Worm (Caenorhabditis elegans) whole organism, midembryonic: Measurements from ENCODE around the gene F19B10.2.

Source experiments
- T22C8.4 ChIP-seq: fragments of 200-800 bp; sonication (Bioruptor generic); IDR thresholded peaks from 2 replicates; pipeline ENCODE4 v1.3.6; 2022; ENCODE audit warnings: missing genetic modification characterization, missing compliant biosample characterization
- cog-1 ChIP-seq: sonication (generic microtip); optimal IDR thresholded peaks from 2 replicates; lab custom pipeline; 2016; ENCODE audit warnings: missing genetic modification characterization, missing compliant biosample characterization
- flt-1 ChIP-seq: fragments of 200-800 bp; sonication (Bioruptor generic); IDR thresholded peaks from 2 replicates; pipeline ENCODE4 v1.3.6; 2022; ENCODE audit warnings: missing genetic modification characterization, missing compliant biosample characterization
- klf-2 ChIP-seq: fragments of 200-800 bp; sonication (Bioruptor generic); conservative IDR thresholded peaks from 2 replicates; pipeline ENCODE4 v1.3.6; 2022; ENCODE audit warnings: missing genetic modification reagents, missing genetic modification characterization, missing compliant biosample characterization
- med-1 ChIP-seq: sonication (generic microtip); optimal IDR thresholded peaks from 2 replicates; lab custom pipeline; 2017; ENCODE audit warnings: missing genetic modification characterization, mild to moderate bottlenecking, missing compliant biosample characterization, antibody characterized with exemption, missing genetic modification reagents; ENCODE audit not compliant: insufficient read depth
- ref-1 ChIP-seq: fragments of 200-800 bp; sonication (Bioruptor generic); conservative IDR thresholded peaks from 2 replicates; pipeline ENCODE4 v1.3.6; 2022; ENCODE audit warnings: missing genetic modification reagents, missing genetic modification characterization, missing compliant biosample characterization
- tab-1 ChIP-seq: fragments of 200-800 bp; sonication (Bioruptor generic); IDR thresholded peaks from 2 replicates; pipeline ENCODE4 v1.3.6; 2022; ENCODE audit warnings: missing genetic modification characterization, missing compliant biosample characterization
- ztf-23 ChIP-seq: fragments of 200-800 bp; sonication (Bioruptor generic); IDR thresholded peaks from 2 replicates; pipeline ENCODE4 v1.3.6; 2022; ENCODE audit warnings: missing genetic modification reagents, missing genetic modification characterization, missing compliant biosample characterization
- ztf-29 ChIP-seq: fragments of 200-800 bp; sonication (Bioruptor generic); IDR thresholded peaks from 2 replicates; pipeline ENCODE4 v1.3.6; 2022; ENCODE audit warnings: missing genetic modification reagents, missing genetic modification characterization, missing compliant biosample characterization

F19B10.2 gene

DNA sequence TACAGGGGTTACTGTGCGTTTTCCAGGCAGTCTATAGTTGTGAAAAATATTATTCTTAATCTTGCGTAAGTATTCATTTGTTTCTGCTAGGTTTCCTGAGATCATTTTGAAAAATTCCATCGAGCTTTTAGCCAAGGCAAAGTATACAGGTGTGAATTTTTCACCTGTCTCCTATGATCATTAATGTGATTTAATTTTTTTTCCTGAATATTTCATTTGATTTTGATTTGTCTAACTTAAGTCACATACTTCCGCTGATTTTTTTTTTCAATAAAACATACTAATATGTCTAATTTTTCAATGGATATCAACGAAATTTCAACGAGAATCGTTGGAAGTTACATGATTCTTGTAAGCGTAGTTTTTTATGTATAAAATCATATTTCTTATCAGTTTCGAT lies 30.0 kb downstream of the F19B10.2 start, which contains the start of gene srx-108:
Gene srx-108, plus strand, starts transcription at position 301 of the 400 bp plus-strand sequence.
- no peak for TF ChIP-seq med-1 (GFP tag; lab: Kevin White, UChicago)
- no peak for TF ChIP-seq tab-1 (GFP tag; lab: Robert Waterston, UW)
- TF ChIP-seq flt-1 (GFP tag; lab: Robert Waterston, UW): no peak
- no peak for TF ChIP-seq klf-2
- no peak for TF ChIP-seq ref-1 (GFP tag; lab: Robert Waterston, UW)
- TF ChIP-seq ztf-29 (GFP tag; lab: Robert Waterston, UW): no peak
- no peak for TF ChIP-seq T22C8.4 (GFP tag; lab: Robert Waterston, UW)
- TF ChIP-seq cog-1 (tag; lab: Kevin White, UChicago): no peak
- TF ChIP-seq ztf-23 (GFP tag; lab: Robert Waterston, UW): no peak

- TF ChIP-seq med-1 (GFP tag; lab: Kevin White, UChicago) (no peak), tab-1 (GFP tag; lab: Robert Waterston, UW) (no peak), ztf-29 (GFP tag; lab: Robert Waterston, UW) (no peak), klf-2 (no peak), T22C8.4 (GFP tag; lab: Robert Waterston, UW) (no peak), flt-1 (GFP tag; lab: Robert Waterston, UW) (no peak), ztf-23 (GFP tag; lab: Robert Waterston, UW) (no peak), ref-1 (GFP tag; lab: Robert Waterston, UW) (no peak), cog-1 (tag; lab: Kevin White, UChicago) (no peak)
Measured at ce11 chrII:3709255-3709654, 34.0 kb downstream of the F19B10.2 start, which contains the start of gene srx-110. srx-110 (plus strand) TSS chrII:3709555.

DNA sequence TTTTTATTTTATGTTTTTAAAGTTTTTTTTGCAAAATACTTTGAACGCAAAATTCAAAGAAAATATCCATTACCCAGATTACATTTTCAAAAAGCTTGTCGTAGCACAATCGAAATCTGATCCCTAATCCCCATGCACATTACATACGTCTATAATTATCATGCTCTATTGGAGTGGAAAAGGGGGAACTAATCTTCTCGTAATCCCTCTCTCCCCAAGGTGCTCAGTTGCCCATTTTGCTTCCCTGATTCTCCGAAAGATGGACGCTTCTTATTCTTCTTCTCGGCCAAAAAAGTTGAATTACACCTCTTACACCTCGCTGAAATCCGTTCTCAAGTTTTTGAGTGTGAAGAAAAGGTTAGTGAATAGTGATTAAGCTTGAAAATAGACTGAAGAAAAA lies 35.8 kb downstream of the F19B10.2 start, which contains the start of gene fbxc-53:
Gene fbxc-53, plus strand, starts transcription at position 245 of the 400 bp plus-strand sequence.
- TF ChIP-seq flt-1 (GFP tag; lab: Robert Waterston, UW): no peak
- no peak for TF ChIP-seq T22C8.4 (GFP tag; lab: Robert Waterston, UW)
- no peak for TF ChIP-seq ztf-23 (GFP tag; lab: Robert Waterston, UW)
- TF ChIP-seq ztf-29 (GFP tag; lab: Robert Waterston, UW): no peak
- TF ChIP-seq ref-1 (GFP tag; lab: Robert Waterston, UW): no peak
- no peak for TF ChIP-seq med-1 (GFP tag; lab: Kevin White, UChicago)
- no peak for TF ChIP-seq cog-1 (tag; lab: Kevin White, UChicago)
- TF ChIP-seq klf-2: no peak
- TF ChIP-seq tab-1 (GFP tag; lab: Robert Waterston, UW): no peak

DNA sequence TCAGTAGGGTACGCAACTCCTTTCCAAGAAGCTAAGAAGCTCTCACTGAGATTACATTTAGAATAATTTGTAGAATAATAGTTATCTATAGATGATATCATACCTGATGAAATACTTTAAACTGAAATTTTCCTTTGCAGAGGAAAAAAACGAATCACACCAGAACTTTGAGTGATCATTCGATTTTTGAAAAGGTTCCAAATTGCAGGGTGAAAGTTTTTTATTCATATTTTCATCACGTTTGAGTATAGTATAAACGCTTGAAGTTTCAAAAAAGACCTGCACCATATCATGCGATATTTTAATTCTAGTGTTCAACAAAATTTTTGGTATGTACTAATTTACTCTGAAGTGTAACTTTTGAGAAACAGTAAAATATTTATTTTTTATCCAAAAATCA lies 39.3 kb downstream of the F19B10.2 start, which contains the start of gene srh-100:
Gene srh-100, minus strand, starts transcription at position 101 of the 400 bp plus-strand sequence.
- TF ChIP-seq med-1 (GFP tag; lab: Kevin White, UChicago): no peak
- no peak for TF ChIP-seq cog-1 (tag; lab: Kevin White, UChicago)
- TF ChIP-seq klf-2: no peak
- TF ChIP-seq T22C8.4 (GFP tag; lab: Robert Waterston, UW): no peak
- no peak for TF ChIP-seq ztf-23 (GFP tag; lab: Robert Waterston, UW)
- no peak for TF ChIP-seq tab-1 (GFP tag; lab: Robert Waterston, UW)
- no peak for TF ChIP-seq ztf-29 (GFP tag; lab: Robert Waterston, UW)
- no peak for TF ChIP-seq ref-1 (GFP tag; lab: Robert Waterston, UW)
- TF ChIP-seq flt-1 (GFP tag; lab: Robert Waterston, UW): no peak

- no peak for TF ChIP-seq T22C8.4 (GFP tag; lab: Robert Waterston, UW)
- TF ChIP-seq klf-2: no peak
- no peak for TF ChIP-seq cog-1 (tag; lab: Kevin White, UChicago)
- no peak for TF ChIP-seq flt-1 (GFP tag; lab: Robert Waterston, UW)
- TF ChIP-seq tab-1 (GFP tag; lab: Robert Waterston, UW): no peak
- TF ChIP-seq ztf-23 (GFP tag; lab: Robert Waterston, UW): no peak
- no peak for TF ChIP-seq med-1 (GFP tag; lab: Kevin White, UChicago)
- no peak for TF ChIP-seq ztf-29 (GFP tag; lab: Robert Waterston, UW)
Measured at ce11 chrII:3716455-3716854, 41.2 kb downstream of the F19B10.2 start, which contains the start of gene srh-99. srh-99 (minus strand) TSS chrII:3716555.

ce11 chrII:3716961-3717360 lies 41.7 kb downstream of the F19B10.2 start, which contains the start of gene fbxc-52:
fbxc-52 (plus strand) TSS chrII:3717261.
- no peak for TF ChIP-seq T22C8.4 (GFP tag; lab: Robert Waterston, UW)

DNA sequence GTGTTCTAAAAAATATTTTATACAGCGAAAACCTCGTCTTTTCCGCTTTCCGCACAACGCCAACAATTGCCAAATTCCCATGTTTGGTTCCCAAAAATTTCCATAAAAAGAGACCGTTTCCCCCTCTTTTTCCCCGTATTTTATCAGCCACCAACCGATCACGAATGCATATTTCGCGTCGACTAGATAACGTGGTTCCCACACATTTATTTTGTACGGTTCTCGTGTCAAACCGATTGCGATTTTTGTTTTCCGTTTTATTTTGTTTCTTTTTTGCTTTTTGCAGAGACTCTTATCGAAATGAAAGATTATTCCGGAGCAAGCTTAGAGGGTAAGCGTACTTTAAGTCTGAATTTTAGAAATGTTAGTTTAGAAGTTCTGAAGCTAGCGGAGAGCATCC lies 45.7 kb downstream of the F19B10.2 start, which contains the start of gene C46E10.3:
Gene C46E10.3, plus strand, starts transcription at position 301 of the 400 bp plus-strand sequence.
- TF ChIP-seq ztf-29 (GFP tag; lab: Robert Waterston, UW) (no peak), flt-1 (GFP tag; lab: Robert Waterston, UW) (no peak), T22C8.4 (GFP tag; lab: Robert Waterston, UW) (no peak), klf-2 (no peak), cog-1 (tag; lab: Kevin White, UChicago) (no peak), ref-1 (GFP tag; lab: Robert Waterston, UW) (no peak), ztf-23 (GFP tag; lab: Robert Waterston, UW) (no peak), tab-1 (GFP tag; lab: Robert Waterston, UW) (no peak), med-1 (GFP tag; lab: Kevin White, UChicago) (no peak)

ce11 chrII:3724175-3724715 lies 49.0 kb downstream of the F19B10.2 start, which contains the start of gene C46E10.1:
C46E10.1 (plus strand) TSS chrII:3724225.
- TF ChIP-seq ztf-29 (GFP tag; lab: Robert Waterston, UW) (no peak), ztf-23 (GFP tag; lab: Robert Waterston, UW) (no peak), klf-2 (no peak), tab-1 (GFP tag; lab: Robert Waterston, UW) (no peak), flt-1 (GFP tag; lab: Robert Waterston, UW) (no peak), T22C8.4 (GFP tag; lab: Robert Waterston, UW) (no peak), ref-1 (GFP tag; lab: Robert Waterston, UW) (no peak), med-1 (GFP tag; lab: Kevin White, UChicago) (no peak), cog-1 (tag; lab: Kevin White, UChicago) (no peak)
